Fruit fly (Drosophila melanogaster) whole organism, prepupa: ENCODE data around the gene CG14089.

Experiments used
- Blimp-1 ChIP-seq: fragments of 200-800 bp; sonication (Bioruptor generic); optimal IDR thresholded peaks from 3 replicates; lab custom pipeline; 2017; ENCODE audit warnings: missing biosample characterization, missing genetic modification characterization, mild to moderate bottlenecking, moderate library complexity, missing genetic modification reagents
- CG10631 ChIP-seq: fragments of 200-800 bp; sonication (Bioruptor generic); optimal IDR thresholded peaks from 2 replicates; lab custom pipeline; 2016; ENCODE audit warnings: missing biosample characterization, missing genetic modification characterization
- CG10669 ChIP-seq: fragments of 200-800 bp; sonication (Bioruptor generic); optimal IDR thresholded peaks from 3 replicates; lab custom pipeline; 2018; ENCODE audit warnings: missing biosample characterization, mild to moderate bottlenecking, missing genetic modification characterization, moderate library complexity
- CG11294 ChIP-seq: fragments of 200-800 bp; sonication (Bioruptor generic); IDR thresholded peaks from 2 replicates; pipeline ENCODE4 v1.3.6; 2022; ENCODE audit warnings: missing biosample characterization, missing genetic modification characterization
- CG11902 ChIP-seq: fragments of 200-800 bp; sonication (Bioruptor generic); optimal IDR thresholded peaks from 3 replicates; lab custom pipeline; 2016; ENCODE audit warnings: missing biosample characterization, missing genetic modification characterization
- CG15336 ChIP-seq: fragments of 200-800 bp; sonication (Bioruptor generic); IDR thresholded peaks from 2 replicates; pipeline ENCODE4 v1.3.6; 2022; ENCODE audit warnings: missing biosample characterization, missing genetic modification characterization
- CG1621 ChIP-seq: fragments of 200-800 bp; sonication (Bioruptor generic); optimal IDR thresholded peaks from 3 replicates; lab custom pipeline; 2018; ENCODE audit warnings: missing biosample characterization, mild to moderate bottlenecking, missing genetic modification characterization
- CG16779 ChIP-seq: fragments of 200-800 bp; sonication (Bioruptor generic); optimal IDR thresholded peaks from 3 replicates; lab custom pipeline; 2017; ENCODE audit warnings: missing biosample characterization, mild to moderate bottlenecking, missing genetic modification characterization
- CG3032 ChIP-seq: fragments of 200-800 bp; optimal IDR thresholded peaks from 2 replicates; lab custom pipeline; 2019; ENCODE audit warnings: missing biosample characterization, mild to moderate bottlenecking, missing genetic modification characterization, moderate library complexity
- CG31627 ChIP-seq: fragments of 200-800 bp; sonication (Bioruptor generic); optimal IDR thresholded peaks from 3 replicates; lab custom pipeline; 2016; ENCODE audit warnings: missing biosample characterization, missing genetic modification characterization
- CG34406 ChIP-seq: fragments of 200-800 bp; sonication (Bioruptor generic); optimal IDR thresholded peaks from 3 replicates; lab custom pipeline; 2016; ENCODE audit warnings: missing biosample characterization, missing genetic modification characterization
- CG3919 ChIP-seq: fragments of 200-800 bp; sonication (Bioruptor generic); optimal IDR thresholded peaks from 3 replicates; lab custom pipeline; 2016; ENCODE audit warnings: missing biosample characterization, missing genetic modification characterization
- CG4318 ChIP-seq: fragments of 200-800 bp; sonication (Bioruptor generic); optimal IDR thresholded peaks from 3 replicates; lab custom pipeline; 2017; ENCODE audit warnings: missing biosample characterization, mild to moderate bottlenecking, missing genetic modification characterization
- CG6163 ChIP-seq: fragments of 200-800 bp; sonication (Bioruptor generic); IDR thresholded peaks from 3 replicates; pipeline ENCODE4 v1.3.6; 2022; ENCODE audit warnings: missing biosample characterization, missing genetic modification characterization
- CG6276 ChIP-seq: fragments of 200-800 bp; sonication (Bioruptor generic); optimal IDR thresholded peaks from 2 replicates; lab custom pipeline; 2017; ENCODE audit warnings: missing biosample characterization, mild to moderate bottlenecking, missing genetic modification characterization
- CG6792 ChIP-seq: fragments of 200-800 bp; sonication (Bioruptor generic); optimal IDR thresholded peaks from 3 replicates; lab custom pipeline; 2016; ENCODE audit warnings: missing biosample characterization, missing genetic modification characterization
- CG6808 ChIP-seq: fragments of 200-800 bp; sonication (Bioruptor generic); optimal IDR thresholded peaks from 3 replicates; lab custom pipeline; 2017; ENCODE audit warnings: missing biosample characterization, missing genetic modification characterization, mild to moderate bottlenecking, moderate library complexity, missing genetic modification reagents
- CG6854 ChIP-seq: fragments of 200-800 bp; sonication (Bioruptor generic); optimal IDR thresholded peaks from 2 replicates; lab custom pipeline; 2017; ENCODE audit warnings: missing biosample characterization, mild to moderate bottlenecking, missing genetic modification characterization
- CG7368 ChIP-seq: fragments of 200-800 bp; sonication (Bioruptor generic); optimal IDR thresholded peaks from 3 replicates; lab custom pipeline; 2016; ENCODE audit warnings: missing biosample characterization, missing genetic modification characterization
- CG8119 ChIP-seq: fragments of 200-800 bp; sonication (Bioruptor generic); IDR thresholded peaks from 3 replicates; pipeline ENCODE4 v1.3.6; 2022; ENCODE audit warnings: missing biosample characterization, missing genetic modification characterization
- CG8319 ChIP-seq: fragments of 200-800 bp; sonication (Bioruptor generic); optimal IDR thresholded peaks from 3 replicates; lab custom pipeline; 2016; ENCODE audit warnings: missing biosample characterization, missing genetic modification characterization
- CG8632 ChIP-seq: fragments of 200-800 bp; sonication (Bioruptor generic); optimal IDR thresholded peaks from 3 replicates; lab custom pipeline; 2016; ENCODE audit warnings: missing biosample characterization, missing genetic modification characterization
- CG9139 ChIP-seq: fragments of 200-800 bp; sonication (Bioruptor generic); optimal IDR thresholded peaks from 3 replicates; lab custom pipeline; 2017; ENCODE audit warnings: missing biosample characterization, mild to moderate bottlenecking, missing genetic modification characterization
- Eip75B ChIP-seq: fragments of 200-800 bp; sonication (Bioruptor generic); optimal IDR thresholded peaks from 3 replicates; lab custom pipeline; 2016; ENCODE audit warnings: missing biosample characterization, missing genetic modification characterization
- Eip78C ChIP-seq: fragments of 200-800 bp; sonication (Bioruptor generic); peaks from one replicate; lab custom pipeline; 2016; ENCODE audit warnings: missing biosample characterization, missing genetic modification characterization
- Eip93F ChIP-seq: fragments of 200-800 bp; sonication (Bioruptor generic); optimal IDR thresholded peaks from 2 replicates; lab custom pipeline; 2016; ENCODE audit warnings: missing biosample characterization, mild to moderate bottlenecking, missing genetic modification characterization
- Ets21C ChIP-seq: fragments of 200-800 bp; sonication (Bioruptor generic); optimal IDR thresholded peaks from 3 replicates; lab custom pipeline; 2016; ENCODE audit warnings: missing biosample characterization, missing genetic modification characterization
- Ets96B ChIP-seq: fragments of 200-800 bp; optimal IDR thresholded peaks from 2 replicates; lab custom pipeline; 2019; ENCODE audit warnings: missing biosample characterization, mild to moderate bottlenecking, missing genetic modification characterization, moderate library complexity
- Gug ChIP-seq: fragments of 200-800 bp; sonication (Bioruptor generic); IDR thresholded peaks from 2 replicates; pipeline ENCODE4 v1.3.6; 2022; ENCODE audit warnings: missing biosample characterization, missing genetic modification characterization
- Hr4 ChIP-seq: fragments of 200-800 bp; sonication (Bioruptor generic); optimal IDR thresholded peaks from 3 replicates; lab custom pipeline; 2016; ENCODE audit warnings: missing biosample characterization, missing genetic modification characterization
- Lpt ChIP-seq: fragments of 200-800 bp; sonication (Bioruptor generic); optimal IDR thresholded peaks from 3 replicates; lab custom pipeline; 2016; ENCODE audit warnings: missing biosample characterization, missing genetic modification characterization
- Met ChIP-seq: fragments of 200-800 bp; sonication (Bioruptor generic); optimal IDR thresholded peaks from 3 replicates; lab custom pipeline; 2016; ENCODE audit warnings: missing biosample characterization, missing genetic modification characterization
- Smox ChIP-seq: fragments of 200-800 bp; sonication (Bioruptor generic); optimal IDR thresholded peaks from 3 replicates; lab custom pipeline; 2016; ENCODE audit warnings: missing biosample characterization, missing genetic modification characterization
- Sox102F ChIP-seq: fragments of 200-800 bp; sonication (Bioruptor generic); optimal IDR thresholded peaks from 2 replicates; lab custom pipeline; 2016; ENCODE audit warnings: missing biosample characterization, mild to moderate bottlenecking, missing genetic modification characterization
- Sox14 ChIP-seq: fragments of 200-800 bp; sonication (Bioruptor generic); optimal IDR thresholded peaks from 3 replicates; lab custom pipeline; 2016; ENCODE audit warnings: missing biosample characterization, missing genetic modification characterization
- Sox15 ChIP-seq: fragments of 200-800 bp; sonication (Bioruptor generic); optimal IDR thresholded peaks from 3 replicates; lab custom pipeline; 2016; ENCODE audit warnings: missing biosample characterization, missing genetic modification characterization
- achi ChIP-seq: fragments of 200-800 bp; sonication (Bioruptor generic); optimal IDR thresholded peaks from 3 replicates; lab custom pipeline; 2016; ENCODE audit warnings: missing biosample characterization, missing genetic modification characterization
- acj6 ChIP-seq: fragments of 200-800 bp; sonication (Bioruptor generic); optimal IDR thresholded peaks from 3 replicates; lab custom pipeline; 2016; ENCODE audit warnings: missing biosample characterization, missing genetic modification characterization
- dac ChIP-seq: fragments of 200-800 bp; sonication (Bioruptor generic); optimal IDR thresholded peaks from 2 replicates; lab custom pipeline; 2017; ENCODE audit warnings: missing biosample characterization, mild to moderate bottlenecking, missing genetic modification characterization
- dsx ChIP-seq: fragments of 200-800 bp; optimal IDR thresholded peaks from 3 replicates; lab custom pipeline; 2019; ENCODE audit warnings: missing biosample characterization, mild to moderate bottlenecking, missing genetic modification characterization, moderate library complexity; ENCODE audit not compliant: poor library complexity, severe bottlenecking
- eg ChIP-seq: fragments of 200-800 bp; sonication (Bioruptor generic); IDR thresholded peaks from 3 replicates; pipeline ENCODE4 v1.3.6; 2022; ENCODE audit warnings: missing biosample characterization, missing genetic modification characterization
- fd59A ChIP-seq: fragments of 200-800 bp; sonication (Bioruptor generic); optimal IDR thresholded peaks from 2 replicates; lab custom pipeline; 2017; ENCODE audit warnings: missing biosample characterization, mild to moderate bottlenecking, missing genetic modification characterization, missing genetic modification reagents
- fd85E ChIP-seq: fragments of 200-800 bp; sonication (Bioruptor generic); optimal IDR thresholded peaks from 3 replicates; lab custom pipeline; 2016; ENCODE audit warnings: missing biosample characterization, missing genetic modification characterization
- fkh ChIP-seq: fragments of 200-800 bp; sonication (Bioruptor generic); optimal IDR thresholded peaks from 3 replicates; lab custom pipeline; 2017; ENCODE audit warnings: missing biosample characterization, mild to moderate bottlenecking, missing genetic modification characterization, moderate library complexity
- lz ChIP-seq: fragments of 200-800 bp; sonication (Bioruptor generic); optimal IDR thresholded peaks from 3 replicates; lab custom pipeline; 2016; ENCODE audit warnings: missing biosample characterization, missing genetic modification characterization
- net ChIP-seq: fragments of 200-800 bp; sonication (Bioruptor generic); optimal IDR thresholded peaks from 3 replicates; lab custom pipeline; 2016; ENCODE audit warnings: missing biosample characterization, missing genetic modification characterization
- salr ChIP-seq, 2 experiments: fragments of 200-800 bp; sonication (Bioruptor generic); optimal IDR thresholded peaks; 3 replicates each; lab custom pipeline; 2016 to 2018; ENCODE audit warnings: missing biosample characterization in 2 of 2, missing genetic modification characterization in 2 of 2, mild to moderate bottlenecking in 1 of 2
- spab ChIP-seq: fragments of 200-800 bp; sonication (Bioruptor generic); optimal IDR thresholded peaks from 2 replicates; lab custom pipeline; 2017; ENCODE audit warnings: missing biosample characterization, mild to moderate bottlenecking, missing genetic modification characterization, missing genetic modification reagents
- ss ChIP-seq, 2 experiments: fragments of 200-800 bp; sonication (Bioruptor generic); optimal IDR thresholded peaks; 2 replicates in 1 of 2; 3 replicates in 1 of 2; lab custom pipeline; 2017 to 2018; ENCODE audit warnings: mild to moderate bottlenecking in 2 of 2, missing biosample characterization in 2 of 2, missing genetic modification characterization in 2 of 2, moderate library complexity in 1 of 2
- svp ChIP-seq: fragments of 200-800 bp; sonication (Bioruptor generic); peaks from one replicate; lab custom pipeline; 2016; ENCODE audit warnings: missing biosample characterization, missing genetic modification characterization
- topi ChIP-seq: fragments of 200-800 bp; sonication (Bioruptor generic); optimal IDR thresholded peaks from 3 replicates; lab custom pipeline; 2016; ENCODE audit warnings: missing biosample characterization, missing genetic modification characterization
- vri ChIP-seq: fragments of 200-800 bp; sonication (Bioruptor generic); optimal IDR thresholded peaks from 3 replicates; lab custom pipeline; 2016; ENCODE audit warnings: missing biosample characterization, mild to moderate bottlenecking, missing genetic modification characterization

Gene CG14089

dm6 chr3L:19294613-19295299, 14.2 kb upstream of the CG14089 start:
- no peak for TF ChIP-seq CG15336 (GFP tag; lab: Robert Waterston, UW)
- TF ChIP-seq CG6792 (GFP tag; lab: Kevin White, UChicago) = no peak
- TF ChIP-seq topi (GFP tag; lab: Kevin White, UChicago) = no peak
- no peak for TF ChIP-seq Smox (GFP tag; lab: Kevin White, UChicago)
- TF ChIP-seq svp = peak; percentile 80
- no peak for TF ChIP-seq CG11294 (GFP tag; lab: Robert Waterston, UW)
- no peak for TF ChIP-seq salr (GFP tag; optimal IDR thresholded peaks at IDR 0.05; lab: Kevin White, UChicago)
- peak; percentile 11 for TF ChIP-seq spab (GFP tag; lab: Kevin White, UChicago)
- no peak for TF ChIP-seq ss (GFP tag; optimal IDR thresholded peaks at IDR 0.05; lab: Kevin White, UChicago)
- TF ChIP-seq Eip75B = peak; percentile 23
- no peak for TF ChIP-seq Ets96B (tag; lab: Kevin White, UChicago)
- no peak for TF ChIP-seq CG7368
- TF ChIP-seq acj6 = no peak
- no peak for TF ChIP-seq Ets21C (GFP tag; lab: Kevin White, UChicago)
- no peak for TF ChIP-seq net (GFP tag; lab: Kevin White, UChicago)
- TF ChIP-seq CG4318 (GFP tag; lab: Kevin White, UChicago) = no peak
- no peak for TF ChIP-seq CG1621 (tag; lab: Kevin White, UChicago)
- TF ChIP-seq CG10631 (GFP tag; lab: Kevin White, UChicago) = no peak
- TF ChIP-seq Sox14 (GFP tag; lab: Kevin White, UChicago) = no peak
- TF ChIP-seq achi = no peak
- no peak for TF ChIP-seq fd85E
- peak; percentile 1 for TF ChIP-seq CG8632 (GFP tag; lab: Kevin White, UChicago)
- TF ChIP-seq CG9139 = peak; percentile 34
- peak; percentile 53 for TF ChIP-seq Lpt (GFP tag; lab: Kevin White, UChicago)
- no peak for TF ChIP-seq Met (GFP tag; lab: Kevin White, UChicago)
- no peak for TF ChIP-seq Blimp-1
- TF ChIP-seq vri (GFP tag; lab: Kevin White, UChicago) = no peak
- no peak for TF ChIP-seq fkh (GFP tag; lab: Kevin White, UChicago)
- TF ChIP-seq dsx (GFP tag; lab: Kevin White, UChicago) = peak; percentile 23
- no peak for TF ChIP-seq CG8119 (GFP tag; lab: Robert Waterston, UW)
- no peak for TF ChIP-seq lz (GFP tag; lab: Kevin White, UChicago)
- no peak for TF ChIP-seq Sox102F (GFP tag; lab: Kevin White, UChicago)
- TF ChIP-seq fd59A (GFP tag; lab: Kevin White, UChicago) = no peak
- TF ChIP-seq Hr4 (GFP tag; lab: Kevin White, UChicago) = no peak
- no peak for TF ChIP-seq dac (GFP tag; lab: Kevin White, UChicago)
- no peak for TF ChIP-seq CG3032 (tag; lab: Kevin White, UChicago)
- no peak for TF ChIP-seq CG3919 (GFP tag; lab: Kevin White, UChicago)
- no peak for TF ChIP-seq CG34406 (GFP tag; lab: Kevin White, UChicago)
- TF ChIP-seq CG11902 (GFP tag; lab: Kevin White, UChicago) = no peak
- TF ChIP-seq Sox15 (GFP tag; lab: Kevin White, UChicago) = no peak
- no peak for TF ChIP-seq CG8319 (GFP tag; lab: Kevin White, UChicago)
- peak; percentile 58 for TF ChIP-seq CG16779 (tag; lab: Kevin White, UChicago)
- TF ChIP-seq CG6854 (GFP tag; lab: Kevin White, UChicago) = peak; percentile 43
- no peak for TF ChIP-seq CG31627 (GFP tag; lab: Kevin White, UChicago)
- peak; percentile 52; the same call in 2 of the 3 replicates for TF ChIP-seq CG6163 (GFP tag; lab: Robert Waterston, UW)
- TF ChIP-seq CG6276 (GFP tag; lab: Kevin White, UChicago) = peak; percentile 69
- TF ChIP-seq Gug (GFP tag; lab: Robert Waterston, UW) = no peak
- no peak for TF ChIP-seq Eip93F
- peak; percentile 51; the same call in 1 of the 3 replicates for TF ChIP-seq eg (GFP tag; lab: Robert Waterston, UW)
- TF ChIP-seq Eip78C (GFP tag; lab: Kevin White, UChicago) = no peak
- TF ChIP-seq CG10669 (GFP tag; lab: Kevin White, UChicago) = no peak
- peak; percentile 41 for TF ChIP-seq CG6808 (GFP tag; lab: Kevin White, UChicago)
